Fruit fly (Drosophila melanogaster) whole organism, embryonic: ENCODE measurements around the gene Psf2.
A peak's percentile ranks its signal among the peaks of the same experiment; 100 is the strongest.

Experiments used
- Ada2b ChIP-seq: fragments of 200-800 bp; sonication (Bioruptor generic); IDR thresholded peaks from 2 replicates; pipeline ENCODE4 v1.3.6; 2022; ENCODE audit warnings: missing biosample characterization, missing genetic modification characterization
- Adf1 ChIP-seq: fragments of 200-800 bp; sonication (Bioruptor generic); IDR thresholded peaks from 2 replicates; pipeline ENCODE4 v1.3.6; 2022; ENCODE audit warnings: missing biosample characterization, missing genetic modification characterization
- Antp ChIP-seq: fragments of 200-800 bp; sonication (Bioruptor generic); optimal IDR thresholded peaks from 3 replicates; lab custom pipeline; 2016; ENCODE audit warnings: missing biosample characterization, missing genetic modification characterization
- Bgb ChIP-seq: fragments of 200-800 bp; sonication (Bioruptor generic); IDR thresholded peaks from 2 replicates; pipeline ENCODE4 v1.3.6; 2022; ENCODE audit warnings: missing biosample characterization, missing genetic modification characterization; ENCODE audit not compliant: partially characterized antibody
- CG10267 ChIP-seq: fragments of 200-800 bp; sonication (Bioruptor generic); optimal IDR thresholded peaks from 2 replicates; lab custom pipeline; 2018; ENCODE audit warnings: missing biosample characterization, mild to moderate bottlenecking, missing genetic modification characterization, moderate library complexity
- CG10565 ChIP-seq: fragments of 200-800 bp; sonication (Bioruptor generic); optimal IDR thresholded peaks from 3 replicates; lab custom pipeline; 2016; ENCODE audit warnings: missing biosample characterization, mild to moderate bottlenecking, missing genetic modification characterization
- CG11085 ChIP-seq: fragments of 200-800 bp; sonication (Bioruptor generic); IDR thresholded peaks from 2 replicates; pipeline ENCODE4 v1.3.6; 2022; ENCODE audit warnings: missing biosample characterization, missing genetic modification characterization
- CG11398 ChIP-seq: fragments of 200-800 bp; sonication (Bioruptor generic); optimal IDR thresholded peaks from 2 replicates; lab custom pipeline; 2016; ENCODE audit warnings: missing biosample characterization, missing genetic modification characterization
- CG11723 ChIP-seq: fragments of 200-800 bp; sonication (Bioruptor generic); optimal IDR thresholded peaks from 2 replicates; lab custom pipeline; 2017; ENCODE audit warnings: missing biosample characterization, mild to moderate bottlenecking, missing genetic modification characterization
- CG13287 ChIP-seq: fragments of 200-800 bp; sonication (Bioruptor generic); IDR thresholded peaks from 2 replicates; pipeline ENCODE4 v1.3.6; 2022; ENCODE audit warnings: missing biosample characterization, missing genetic modification characterization; ENCODE audit not compliant: partially characterized antibody
- CG13624 ChIP-seq: fragments of 200-800 bp; sonication (Bioruptor generic); optimal IDR thresholded peaks from 2 replicates; lab custom pipeline; 2016; ENCODE audit warnings: missing biosample characterization, missing genetic modification characterization
- CG14014 ChIP-seq: fragments of 200-800 bp; sonication (Bioruptor generic); IDR thresholded peaks from 2 replicates; pipeline ENCODE4 v1.3.6; 2022; ENCODE audit warnings: missing biosample characterization, missing genetic modification characterization
- CG2116 ChIP-seq: fragments of 200-800 bp; sonication (Bioruptor generic); optimal IDR thresholded peaks from 3 replicates; lab custom pipeline; 2018; ENCODE audit warnings: missing biosample characterization, mild to moderate bottlenecking, missing genetic modification characterization
- CG34224 ChIP-seq: fragments of 200-800 bp; sonication (Bioruptor generic); IDR thresholded peaks from 3 replicates; pipeline ENCODE4 v1.3.6; 2022; ENCODE audit warnings: missing biosample characterization, missing genetic modification characterization; ENCODE audit not compliant: partially characterized antibody
- CG3847 ChIP-seq: fragments of 200-800 bp; sonication (Bioruptor generic); IDR thresholded peaks from 2 replicates; pipeline ENCODE4 v1.3.6; 2022; ENCODE audit warnings: missing biosample characterization, missing genetic modification characterization
- CG4282 ChIP-seq: fragments of 200-800 bp; sonication (Bioruptor generic); optimal IDR thresholded peaks from 2 replicates; lab custom pipeline; 2016; ENCODE audit warnings: missing biosample characterization, missing genetic modification characterization
- CG7928 ChIP-seq: fragments of 200-800 bp; sonication (Bioruptor generic); optimal IDR thresholded peaks from 2 replicates; lab custom pipeline; 2017; ENCODE audit warnings: missing biosample characterization, mild to moderate bottlenecking, missing genetic modification characterization
- CG8281 ChIP-seq: fragments of 200-800 bp; sonication (Bioruptor generic); optimal IDR thresholded peaks from 2 replicates; lab custom pipeline; 2018; ENCODE audit warnings: missing biosample characterization, mild to moderate bottlenecking, missing genetic modification characterization, moderate library complexity
- CG8944 ChIP-seq: fragments of 200-800 bp; sonication (Bioruptor generic); optimal IDR thresholded peaks from 3 replicates; lab custom pipeline; 2016; ENCODE audit warnings: missing biosample characterization, missing genetic modification characterization
- CG9797 ChIP-seq: fragments of 200-800 bp; sonication (Bioruptor generic); optimal IDR thresholded peaks from 3 replicates; lab custom pipeline; 2018; ENCODE audit warnings: missing biosample characterization, mild to moderate bottlenecking, missing genetic modification characterization
- Dll ChIP-seq: fragments of 200-800 bp; sonication (Bioruptor generic); IDR thresholded peaks from 4 replicates; pipeline ENCODE4 v1.3.6; 2022; ENCODE audit warnings: missing biosample characterization, missing genetic modification characterization; ENCODE audit not compliant: partially characterized antibody
- E2f2 ChIP-seq: fragments of 200-800 bp; sonication (Bioruptor generic); IDR thresholded peaks from 2 replicates; pipeline ENCODE4 v1.3.6; 2022; ENCODE audit warnings: missing biosample characterization, missing genetic modification characterization
- Fer3 ChIP-seq: fragments of 200-800 bp; sonication (Bioruptor generic); optimal IDR thresholded peaks from 2 replicates; lab custom pipeline; 2018; ENCODE audit warnings: missing biosample characterization, mild to moderate bottlenecking, missing genetic modification characterization, moderate library complexity
- H2.0 ChIP-seq: fragments of 200-800 bp; sonication (Bioruptor generic); IDR thresholded peaks from 2 replicates; pipeline ENCODE4 v1.3.6; 2022; ENCODE audit warnings: missing biosample characterization, missing genetic modification characterization
- Kr ChIP-seq: fragments of 200-800 bp; sonication (Bioruptor generic); optimal IDR thresholded peaks from 2 replicates; lab custom pipeline; 2017; ENCODE audit warnings: missing biosample characterization, mild to moderate bottlenecking, missing genetic modification characterization
- Lpt ChIP-seq: fragments of >200 bp; optimal IDR thresholded peaks from 2 replicates; lab custom pipeline; 2018; ENCODE audit warnings: missing biosample characterization, missing genetic modification characterization
- MBD-R2 ChIP-seq: fragments of 200-800 bp; sonication (Bioruptor generic); IDR thresholded peaks from 2 replicates; pipeline ENCODE4 v1.3.6; 2022; ENCODE audit warnings: missing biosample characterization, missing genetic modification characterization
- Med ChIP-seq: fragments of 200-800 bp; sonication (Bioruptor generic); peaks from one replicate; lab custom pipeline; 2016; ENCODE audit warnings: missing biosample characterization, missing genetic modification characterization, mild to moderate bottlenecking, inconsistent platforms, moderate library complexity
- Myb ChIP-seq: fragments of 200-800 bp; sonication (Bioruptor generic); optimal IDR thresholded peaks from 2 replicates; lab custom pipeline; 2016; ENCODE audit warnings: missing biosample characterization, missing genetic modification characterization
- Nf-YA ChIP-seq: fragments of 200-800 bp; sonication (Bioruptor generic); IDR thresholded peaks from 2 replicates; pipeline ENCODE4 v1.3.6; 2022; ENCODE audit warnings: missing biosample characterization, missing genetic modification characterization
- Sox102F ChIP-seq: fragments of 200-800 bp; sonication (Bioruptor generic); optimal IDR thresholded peaks from 2 replicates; lab custom pipeline; 2018; ENCODE audit warnings: missing biosample characterization, mild to moderate bottlenecking, missing genetic modification characterization, moderate library complexity
- Vsx1 ChIP-seq: fragments of 200-800 bp; sonication (Bioruptor generic); optimal IDR thresholded peaks from 2 replicates; lab custom pipeline; 2017; ENCODE audit warnings: missing biosample characterization, mild to moderate bottlenecking, missing genetic modification characterization, missing genetic modification reagents
- bigmax ChIP-seq: fragments of 200-800 bp; sonication (Bioruptor generic); optimal IDR thresholded peaks from 2 replicates; lab custom pipeline; 2018; ENCODE audit warnings: missing biosample characterization, mild to moderate bottlenecking, missing genetic modification characterization
- dpn ChIP-seq, 2 experiments: fragments of 200-800 bp; sonication (Bioruptor generic); optimal IDR thresholded peaks; 3 replicates each; lab custom pipeline; 2016; ENCODE audit warnings: missing biosample characterization in 2 of 2, missing genetic modification characterization in 2 of 2
- grn ChIP-seq: fragments of 200-800 bp; sonication (Bioruptor generic); optimal IDR thresholded peaks from 3 replicates; lab custom pipeline; 2017; ENCODE audit warnings: missing biosample characterization, missing genetic modification characterization
- gro ChIP-seq: fragments of 200-800 bp; sonication (Bioruptor generic); optimal IDR thresholded peaks from 2 replicates; lab custom pipeline; 2016; ENCODE audit warnings: missing biosample characterization, missing genetic modification characterization
- hbn ChIP-seq: fragments of 200-800 bp; sonication (Bioruptor generic); IDR thresholded peaks from 2 replicates; pipeline ENCODE4 v1.3.6; 2022; ENCODE audit warnings: missing biosample characterization, missing genetic modification characterization; ENCODE audit not compliant: partially characterized antibody
- kay ChIP-seq: fragments of 200-800 bp; sonication (Bioruptor generic); optimal IDR thresholded peaks from 2 replicates; lab custom pipeline; 2016; ENCODE audit warnings: missing biosample characterization, missing genetic modification characterization
- kni ChIP-seq: fragments of 200-800 bp; sonication (Bioruptor generic); optimal IDR thresholded peaks from 3 replicates; lab custom pipeline; 2017; ENCODE audit warnings: mild to moderate bottlenecking, missing biosample characterization, missing genetic modification reagents, missing genetic modification characterization
- luna ChIP-seq: fragments of 200-800 bp; sonication (Bioruptor generic); optimal IDR thresholded peaks from 2 replicates; lab custom pipeline; 2016; ENCODE audit warnings: missing biosample characterization, missing genetic modification characterization
- mld ChIP-seq: fragments of 200-800 bp; sonication (Bioruptor generic); IDR thresholded peaks from 3 replicates; pipeline ENCODE4 v1.3.6; 2022; ENCODE audit warnings: missing biosample characterization, missing genetic modification characterization; ENCODE audit not compliant: partially characterized antibody
- nmo ChIP-seq: fragments of 200-800 bp; sonication (Bioruptor generic); optimal IDR thresholded peaks from 2 replicates; lab custom pipeline; 2018; ENCODE audit warnings: missing biosample characterization, mild to moderate bottlenecking, missing genetic modification characterization, moderate library complexity
- scrt ChIP-seq: fragments of 200-800 bp; sonication (Bioruptor generic); optimal IDR thresholded peaks from 2 replicates; lab custom pipeline; 2018; ENCODE audit warnings: missing biosample characterization, mild to moderate bottlenecking, missing genetic modification characterization, moderate library complexity
- sisA ChIP-seq: fragments of 200-800 bp; sonication (Bioruptor generic); IDR thresholded peaks from 2 replicates; pipeline ENCODE4 v1.3.6; 2022; ENCODE audit warnings: missing biosample characterization, missing genetic modification characterization
- slou ChIP-seq: fragments of 200-800 bp; sonication (Bioruptor generic); optimal IDR thresholded peaks from 3 replicates; lab custom pipeline; 2016; ENCODE audit warnings: missing biosample characterization, missing genetic modification characterization
- sna ChIP-seq: fragments of 200-800 bp; sonication (Bioruptor generic); IDR thresholded peaks from 2 replicates; pipeline ENCODE4 v1.3.6; 2022; ENCODE audit warnings: missing biosample characterization, missing genetic modification characterization; ENCODE audit not compliant: partially characterized antibody
- tgo ChIP-seq: fragments of 200-800 bp; sonication (Bioruptor generic); IDR thresholded peaks from 3 replicates; pipeline ENCODE4 v1.3.6; 2022; ENCODE audit warnings: missing biosample characterization, missing genetic modification characterization
- usp ChIP-seq: fragments of >200 bp; optimal IDR thresholded peaks from 2 replicates; lab custom pipeline; 2017; ENCODE audit warnings: missing biosample characterization, missing genetic modification characterization
- vnd ChIP-seq: fragments of 200-800 bp; sonication (Bioruptor generic); IDR thresholded peaks from 3 replicates; pipeline ENCODE4 v1.3.6; 2022; ENCODE audit warnings: missing biosample characterization, missing genetic modification characterization; ENCODE audit not compliant: partially characterized antibody

Psf2 gene

DNA sequence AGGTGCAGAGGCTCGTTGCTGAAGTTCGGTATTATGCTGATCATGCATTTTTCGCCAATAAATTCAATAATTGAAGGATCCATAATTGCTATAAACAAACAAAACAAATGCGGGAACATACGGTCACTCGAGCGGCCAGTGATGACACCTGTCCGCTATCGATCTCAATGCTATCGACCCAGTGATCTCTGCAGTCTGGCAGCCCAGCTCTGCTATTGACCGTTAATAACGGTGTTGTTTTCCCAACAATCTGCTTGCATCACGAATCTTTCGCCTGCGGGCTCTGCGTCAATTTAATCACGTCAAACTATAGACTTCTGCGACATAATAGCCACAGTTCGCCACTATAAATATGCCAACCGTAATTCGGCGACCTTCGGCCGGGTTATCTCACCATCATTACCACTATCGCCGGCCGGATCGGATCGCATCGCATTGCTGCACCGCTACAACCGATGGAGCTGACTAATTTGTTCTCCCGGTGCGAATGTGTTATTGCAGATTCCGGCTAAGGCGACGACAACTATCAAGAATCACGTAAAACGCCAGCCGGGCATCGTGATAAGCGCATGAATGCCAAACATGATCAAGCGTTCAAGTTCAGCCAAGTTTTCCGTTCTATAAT lies at the start of gene Psf2 (continued):
- no peak for TF ChIP-seq CG8281 (tag; lab: Kevin White, UChicago)
- TF ChIP-seq CG2116 (GFP tag; lab: Kevin White, UChicago) = peak; percentile 73
- TF ChIP-seq Dll (GFP tag; lab: Robert Waterston, UW) = peak; percentile 58; the same call in 2 of the 4 replicates
- TF ChIP-seq CG14014 (GFP tag; lab: Robert Waterston, UW) = no peak
- no peak for TF ChIP-seq Ada2b (GFP tag; lab: Robert Waterston, UW)
- TF ChIP-seq Lpt (GFP tag; lab: Kevin White, UChicago) = no peak
- TF ChIP-seq CG7928 (GFP tag; lab: Kevin White, UChicago) = no peak
- TF ChIP-seq nmo (GFP tag; lab: Kevin White, UChicago) = peak; percentile 13
- TF ChIP-seq Vsx1 (GFP tag; lab: Kevin White, UChicago) = no peak
- peak; percentile 66 for TF ChIP-seq Bgb
- TF ChIP-seq Myb (GFP tag; lab: Kevin White, UChicago) = peak; percentile 99
- TF ChIP-seq vnd (GFP tag; lab: Robert Waterston, UW) = peak; percentile 45; the same call in 2 of the 3 replicates
- TF ChIP-seq Med = peak; percentile 80
- no peak for TF ChIP-seq tgo (GFP tag; lab: Robert Waterston, UW)
- TF ChIP-seq luna = no peak
- TF ChIP-seq CG10565 = no peak
- TF ChIP-seq bigmax (GFP tag; lab: Kevin White, UChicago) = no peak
- TF ChIP-seq gro = no peak
- TF ChIP-seq CG10267 (tag; lab: Kevin White, UChicago) = no peak
- TF ChIP-seq CG11398 (GFP tag; lab: Kevin White, UChicago) = no peak
- no peak for TF ChIP-seq Nf-YA (GFP tag; lab: Robert Waterston, UW)
- peak; percentile 43; the same call in 1 of the 2 replicates for TF ChIP-seq CG3847
- peak; percentile 65; the same call in 2 of the 3 replicates for TF ChIP-seq CG34224
- no peak; the same call in 1 of the 2 replicates for TF ChIP-seq hbn (GFP tag; lab: Robert Waterston, UW)
- TF ChIP-seq kni (GFP tag; lab: Kevin White, UChicago) = no peak
- TF ChIP-seq CG13287 (GFP tag; lab: Robert Waterston, UW) = peak; percentile 73
- no peak for TF ChIP-seq dpn (GFP tag; optimal IDR thresholded peaks at IDR 0.05; lab: Kevin White, UChicago)
- TF ChIP-seq sna (GFP tag; lab: Robert Waterston, UW) = 0 out of 2 replicates have a peak, but pooled peaks have one; percentile 25
- TF ChIP-seq scrt = no peak
- TF ChIP-seq slou (GFP tag; lab: Kevin White, UChicago) = no peak
- no peak for TF ChIP-seq grn
- no peak for TF ChIP-seq sisA (GFP tag; lab: Robert Waterston, UW)
- TF ChIP-seq Sox102F (GFP tag; lab: Kevin White, UChicago) = no peak
- TF ChIP-seq CG11085 = no peak
- peak; percentile 42; the same call in 1 of the 3 replicates for TF ChIP-seq mld (GFP tag; lab: Robert Waterston, UW)
- TF ChIP-seq Adf1 (GFP tag; lab: Robert Waterston, UW) = no peak
- TF ChIP-seq CG9797 = peak; percentile 69
- peak; percentile 23 for TF ChIP-seq CG13624 (GFP tag; lab: Kevin White, UChicago)
- no peak for TF ChIP-seq usp
- TF ChIP-seq Fer3 (tag; lab: Kevin White, UChicago) = no peak
- TF ChIP-seq E2f2 = peak; percentile 71
- peak; percentile 24 for TF ChIP-seq Antp (GFP tag; lab: Kevin White, UChicago)
- TF ChIP-seq MBD-R2 = peak; percentile 72
- TF ChIP-seq Kr (GFP tag; lab: Kevin White, UChicago) = no peak
- peak; percentile 1 for TF ChIP-seq CG8944
- TF ChIP-seq kay (GFP tag; lab: Kevin White, UChicago) = no peak
- TF ChIP-seq CG11723 (GFP tag; lab: Kevin White, UChicago) = no peak
- TF ChIP-seq H2.0 = no peak
- TF ChIP-seq CG4282 (GFP tag; lab: Kevin White, UChicago) = peak; percentile 19
